Fruit fly (Drosophila melanogaster) whole organism, wandering third instar larva: Measurements from ENCODE around the gene Kyat.

Experiments
- Abd-B ChIP-seq: fragments of >200 bp; optimal IDR thresholded peaks from 2 replicates; lab custom pipeline; 2017; ENCODE audit warnings: missing biosample characterization, missing genetic modification characterization
- CG32264 ChIP-seq: fragments of 200-800 bp; sonication (Bioruptor generic); optimal IDR thresholded peaks from 2 replicates; lab custom pipeline; 2016; ENCODE audit warnings: missing biosample characterization, missing genetic modification characterization
- CrebA ChIP-seq: fragments of 200-800 bp; sonication (Bioruptor generic); optimal IDR thresholded peaks from 2 replicates; lab custom pipeline; 2016; ENCODE audit warnings: missing biosample characterization, mild to moderate bottlenecking, missing genetic modification characterization, borderline replicate concordance
- Dfd ChIP-seq: fragments of >200 bp; optimal IDR thresholded peaks from 2 replicates; lab custom pipeline; 2017; ENCODE audit warnings: missing biosample characterization, missing genetic modification characterization
- Dif ChIP-seq: fragments of 200-275, 200-300 bp; sonication (Bioruptor generic); optimal IDR thresholded peaks from 2 replicates; lab custom pipeline; 2018; ENCODE audit warnings: missing biosample characterization, missing genetic modification characterization; ENCODE audit not compliant: partially characterized antibody
- GATAd ChIP-seq: sonication (Bioruptor generic); optimal IDR thresholded peaks from 2 replicates; lab custom pipeline; 2016; ENCODE audit warnings: missing biosample characterization, missing genetic modification characterization
- HLH106 ChIP-seq: fragments of 200-800 bp; optimal IDR thresholded peaks from 3 replicates; lab custom pipeline; 2019; ENCODE audit warnings: missing biosample characterization, mild to moderate bottlenecking, missing genetic modification characterization, moderate library complexity
- Hnf4 ChIP-seq: fragments of 200-800 bp; sonication (Bioruptor generic); optimal IDR thresholded peaks from 2 replicates; lab custom pipeline; 2016; ENCODE audit warnings: missing biosample characterization, mild to moderate bottlenecking, missing genetic modification characterization
- Hr78 ChIP-seq: fragments of >200 bp; optimal IDR thresholded peaks from 2 replicates; lab custom pipeline; 2017; ENCODE audit warnings: missing biosample characterization, missing genetic modification characterization
- Jra ChIP-seq: sonication (Bioruptor generic); optimal IDR thresholded peaks from 2 replicates; lab custom pipeline; 2016; ENCODE audit warnings: missing biosample characterization, missing genetic modification characterization
- Mio ChIP-seq: sonication (Bioruptor generic); optimal IDR thresholded peaks from 2 replicates; lab custom pipeline; 2016; ENCODE audit warnings: missing biosample characterization, missing genetic modification characterization
- Myc ChIP-seq: fragments of >200 bp; optimal IDR thresholded peaks from 2 replicates; lab custom pipeline; 2017
- N ChIP-seq: fragments of >200 bp; optimal IDR thresholded peaks from 2 replicates; lab custom pipeline; 2018; ENCODE audit warnings: missing biosample characterization, missing external identifiers, missing genetic modification characterization
- OdsH ChIP-seq: fragments of 200-800 bp; sonication (Bioruptor generic); optimal IDR thresholded peaks from 2 replicates; lab custom pipeline; 2016; ENCODE audit warnings: missing biosample characterization, mild to moderate bottlenecking, missing genetic modification characterization
- Rel ChIP-seq, 2 experiments: fragments of 200-800 bp; sonication (Bioruptor generic) in 1 of 2; optimal IDR thresholded peaks; 2 replicates in 1 of 2; 3 replicates in 1 of 2; lab custom pipeline; 2016 to 2019; ENCODE audit warnings: mild to moderate bottlenecking in 2 of 2, missing biosample characterization in 2 of 2, missing genetic modification characterization in 2 of 2, moderate library complexity in 1 of 2
- Sp1 ChIP-seq: fragments of 200-800 bp; sonication (Bioruptor generic); optimal IDR thresholded peaks from 3 replicates; lab custom pipeline; 2019; ENCODE audit warnings: missing biosample characterization, mild to moderate bottlenecking, missing genetic modification characterization, moderate library complexity
- Vsx2 ChIP-seq: fragments of 200-300, 225-300 bp; sonication (Bioruptor generic); optimal IDR thresholded peaks from 2 replicates; lab custom pipeline; 2018; ENCODE audit warnings: missing biosample characterization, missing genetic modification characterization; ENCODE audit not compliant: partially characterized antibody
- br ChIP-seq: fragments of 200-800 bp; sonication (Bioruptor generic); optimal IDR thresholded peaks from 2 replicates; lab custom pipeline; 2016; ENCODE audit warnings: missing biosample characterization, missing genetic modification characterization
- brk ChIP-seq: fragments of 200-800 bp; sonication (Bioruptor generic); optimal IDR thresholded peaks from 2 replicates; lab custom pipeline; 2016; ENCODE audit warnings: missing biosample characterization, mild to moderate bottlenecking, missing genetic modification characterization
- dl ChIP-seq, 2 experiments: fragments of 175-275, 200-275 bp in 1 of 2; fragments of 200-275 bp in 1 of 2; sonication (Bioruptor generic); optimal IDR thresholded peaks; lab custom pipeline; 2018; ENCODE audit warnings: mild to moderate bottlenecking in 2 of 2, missing biosample characterization in 2 of 2, missing genetic modification characterization in 2 of 2, moderate library complexity in 2 of 2; ENCODE audit not compliant: partially characterized antibody in 2 of 2, insufficient read depth in 1 of 2
- dmrt93B ChIP-seq: fragments of 200-800 bp; sonication (Bioruptor generic); optimal IDR thresholded peaks from 2 replicates; lab custom pipeline; 2018; ENCODE audit warnings: missing biosample characterization, mild to moderate bottlenecking, missing genetic modification characterization
- dsf ChIP-seq: sonication (Bioruptor generic); optimal IDR thresholded peaks from 2 replicates; lab custom pipeline; 2016; ENCODE audit warnings: missing biosample characterization, missing genetic modification characterization, borderline replicate concordance
- ey ChIP-seq: fragments of 200-800 bp; sonication (Bioruptor generic); optimal IDR thresholded peaks from 2 replicates; lab custom pipeline; 2016; ENCODE audit warnings: missing biosample characterization, missing genetic modification characterization
- foxo ChIP-seq, 2 experiments: fragments of 200-800 bp; sonication (Bioruptor generic); optimal IDR thresholded peaks; 2 replicates in 1 of 2; 3 replicates in 1 of 2; lab custom pipeline; 2016 to 2017; ENCODE audit warnings: missing biosample characterization in 2 of 2, missing genetic modification characterization in 2 of 2
- fru ChIP-seq: fragments of 200-800 bp; sonication (Bioruptor generic); optimal IDR thresholded peaks from 3 replicates; lab custom pipeline; 2016; ENCODE audit warnings: missing biosample characterization, mild to moderate bottlenecking, missing genetic modification characterization
- jim ChIP-seq: fragments of 175-275, 200-325 bp; sonication (Bioruptor generic); optimal IDR thresholded peaks from 2 replicates; lab custom pipeline; 2016; ENCODE audit warnings: missing biosample characterization, mild to moderate bottlenecking, missing genetic modification characterization
- lola ChIP-seq: fragments of >200 bp; optimal IDR thresholded peaks from 2 replicates; lab custom pipeline; 2017; ENCODE audit warnings: missing biosample characterization, missing genetic modification characterization
- psq ChIP-seq: fragments of 200-800 bp; sonication (Bioruptor generic); optimal IDR thresholded peaks from 3 replicates; lab custom pipeline; 2017; ENCODE audit warnings: missing biosample characterization, mild to moderate bottlenecking, missing genetic modification characterization, moderate library complexity
- rgr ChIP-seq: fragments of 200-800 bp; sonication (Bioruptor generic); optimal IDR thresholded peaks from 3 replicates; lab custom pipeline; 2016; ENCODE audit warnings: missing biosample characterization, mild to moderate bottlenecking, missing genetic modification characterization
- sage ChIP-seq: fragments of 200-800 bp; sonication (Bioruptor generic); optimal IDR thresholded peaks from 2 replicates; lab custom pipeline; 2016; ENCODE audit warnings: missing biosample characterization, mild to moderate bottlenecking, missing genetic modification characterization
- sv ChIP-seq: fragments of 200-800 bp; sonication (Bioruptor generic); optimal IDR thresholded peaks from 3 replicates; lab custom pipeline; 2016; ENCODE audit warnings: missing biosample characterization, missing genetic modification characterization
- tai ChIP-seq: sonication (Bioruptor generic); optimal IDR thresholded peaks from 2 replicates; lab custom pipeline; 2016; ENCODE audit warnings: missing biosample characterization, missing genetic modification characterization
- usp ChIP-seq: fragments of >200 bp; optimal IDR thresholded peaks from 2 replicates; lab custom pipeline; 2017; ENCODE audit warnings: missing biosample characterization, missing genetic modification characterization
- woc ChIP-seq: sonication (Bioruptor generic); optimal IDR thresholded peaks from 2 replicates; lab custom pipeline; 2016; ENCODE audit warnings: missing biosample characterization, mild to moderate bottlenecking, missing genetic modification characterization

Gene Kyat

DNA sequence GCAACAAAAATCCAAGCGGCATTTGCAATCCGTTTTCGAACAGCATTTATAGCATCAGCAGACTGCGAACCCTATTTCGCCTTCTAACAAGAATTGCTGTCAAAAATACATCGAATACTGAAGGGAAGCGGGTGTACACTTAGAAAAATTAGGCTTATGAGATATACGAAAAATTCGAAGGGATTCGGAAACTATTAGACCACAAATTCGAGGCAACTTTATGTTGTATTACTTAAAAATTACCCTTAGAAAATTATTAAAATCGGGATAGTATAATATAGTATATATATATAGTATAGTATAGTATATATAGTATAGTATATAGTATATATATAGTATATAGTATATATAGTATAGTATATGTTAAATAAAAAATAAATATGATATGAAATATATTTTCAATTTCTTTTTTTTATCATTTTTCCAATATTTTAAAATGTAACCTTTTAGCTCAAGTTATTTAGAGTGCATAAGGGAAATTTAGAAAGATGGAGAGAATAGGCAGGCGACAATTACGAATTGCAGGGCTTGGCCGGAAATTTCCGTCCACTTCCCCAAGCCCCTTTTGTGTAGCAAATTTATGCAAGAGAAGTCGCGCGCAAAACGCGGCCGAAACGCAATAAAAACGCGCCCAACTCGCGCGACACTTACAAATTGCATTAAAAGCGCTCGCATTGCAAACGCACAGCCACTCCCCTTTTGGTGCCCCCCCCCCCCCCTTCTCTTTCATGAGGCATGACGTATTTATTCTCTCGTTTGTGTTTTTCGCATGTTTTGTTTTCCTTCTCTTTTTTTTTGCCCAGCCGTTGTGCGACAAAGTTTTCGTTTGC lies 8.7 kb upstream of the Kyat start:
- TF ChIP-seq HLH106 (no peak), usp (GFP tag; lab: Kevin White, UChicago) (no peak), GATAd (GFP tag; lab: Kevin White, UChicago) (no peak), tai (GFP tag; lab: Kevin White, UChicago) (no peak), Hnf4 (no peak)

DNA sequence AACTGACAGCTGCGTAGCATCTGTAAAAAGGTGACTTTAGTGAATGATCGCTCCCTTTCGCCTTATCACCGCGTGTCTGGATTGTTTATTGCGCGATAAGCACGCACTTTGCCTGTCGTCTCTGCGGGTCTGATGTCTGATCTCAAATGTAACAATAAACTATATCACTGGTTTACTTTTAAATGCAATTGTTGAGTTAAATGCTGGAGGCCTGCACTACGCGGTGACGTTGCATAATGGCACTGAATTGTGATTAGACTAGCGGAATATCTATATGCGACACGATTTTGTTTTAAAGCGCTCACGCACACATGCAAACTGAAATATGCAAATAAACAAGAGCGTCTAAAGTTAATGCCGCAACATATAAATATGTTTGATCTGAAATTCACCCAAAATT lies 493 bp downstream of the Kyat start:
- TF ChIP-seq Sp1 (GFP tag; lab: Kevin White, UChicago), result no peak
- no peak for TF ChIP-seq brk (GFP tag; lab: Kevin White, UChicago)
- TF ChIP-seq Abd-B, result no peak
- no peak for TF ChIP-seq fru
- TF ChIP-seq, all 38 proteins: peak for 0

DNA sequence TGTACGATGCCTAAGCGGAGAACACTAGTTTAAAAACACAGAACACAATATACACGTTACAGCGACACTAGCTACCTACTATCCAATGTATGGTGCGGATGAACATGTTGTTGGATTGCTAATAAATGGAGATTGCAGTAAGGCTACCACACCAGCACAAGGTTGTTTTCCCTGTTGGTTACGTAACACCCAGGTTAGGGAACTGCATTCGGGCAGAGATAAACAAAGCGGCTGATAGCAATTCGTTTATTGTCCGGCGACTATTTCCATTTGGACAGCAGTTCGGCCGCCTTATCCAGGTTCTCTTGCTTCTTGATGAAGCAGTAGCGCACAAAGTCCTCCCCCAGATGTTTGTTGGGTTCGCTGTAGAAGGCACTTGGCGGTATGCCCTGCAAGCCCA lies 2.1 kb downstream of the Kyat start:
- no peak for TF ChIP-seq Hnf4
- TF ChIP-seq Mio (GFP tag; lab: Kevin White, UChicago), result no peak

DNA sequence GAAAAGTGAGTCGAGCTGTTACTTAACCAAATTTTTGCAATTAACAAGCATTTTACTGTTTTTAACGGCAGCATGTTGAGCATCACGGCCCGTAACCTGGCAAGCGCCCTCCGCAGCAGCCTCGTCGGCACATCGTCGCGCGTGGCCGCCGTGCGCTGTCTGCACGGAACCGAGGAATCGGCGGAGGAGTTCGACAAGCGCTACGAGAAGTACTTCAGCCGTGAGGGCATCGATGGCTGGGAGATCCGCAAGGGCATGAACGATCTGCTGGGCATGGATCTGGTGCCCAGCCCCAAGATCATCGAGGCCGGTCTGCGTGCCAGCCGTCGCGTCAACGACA lies 2.7 kb downstream of the Kyat start:
- TF ChIP-seq dmrt93B (GFP tag; lab: Kevin White, UChicago) (no peak), Hnf4 (no peak), Dif (GFP tag; lab: Kevin White, UChicago) (no peak), Rel (GFP tag; optimal IDR thresholded peaks at IDR 0.05; lab: Kevin White, UChicago) (no peak), Rel (tag; optimal IDR thresholded peaks at IDR 0.05; lab: Kevin White, UChicago) (no peak), Hr78 (GFP tag; lab: Kevin White, UChicago) (no peak), dl (GFP tag; optimal IDR thresholded peaks at IDR 0.05; lab: Kevin White, UChicago; ENCODE audit: insufficient read depth in 1 of 2, partially characterized antibody in 2 of 2) (no peak), Vsx2 (GFP tag; lab: Kevin White, UChicago) (no peak), HLH106 (no peak), jim (GFP tag; lab: Kevin White, UChicago) (no peak), Myc (lab: Kevin White, UChicago) (no peak), Sp1 (GFP tag; lab: Kevin White, UChicago) (no peak), Jra (GFP tag; lab: Kevin White, UChicago) (no peak), Abd-B (no peak), OdsH (GFP tag; lab: Kevin White, UChicago) (no peak), sv (GFP tag; lab: Kevin White, UChicago) (no peak), CG32264 (GFP tag; lab: Kevin White, UChicago) (no peak), Dfd (no peak), lola (no peak)
- TF ChIP-seq, all 38 proteins: peak for 0

DNA sequence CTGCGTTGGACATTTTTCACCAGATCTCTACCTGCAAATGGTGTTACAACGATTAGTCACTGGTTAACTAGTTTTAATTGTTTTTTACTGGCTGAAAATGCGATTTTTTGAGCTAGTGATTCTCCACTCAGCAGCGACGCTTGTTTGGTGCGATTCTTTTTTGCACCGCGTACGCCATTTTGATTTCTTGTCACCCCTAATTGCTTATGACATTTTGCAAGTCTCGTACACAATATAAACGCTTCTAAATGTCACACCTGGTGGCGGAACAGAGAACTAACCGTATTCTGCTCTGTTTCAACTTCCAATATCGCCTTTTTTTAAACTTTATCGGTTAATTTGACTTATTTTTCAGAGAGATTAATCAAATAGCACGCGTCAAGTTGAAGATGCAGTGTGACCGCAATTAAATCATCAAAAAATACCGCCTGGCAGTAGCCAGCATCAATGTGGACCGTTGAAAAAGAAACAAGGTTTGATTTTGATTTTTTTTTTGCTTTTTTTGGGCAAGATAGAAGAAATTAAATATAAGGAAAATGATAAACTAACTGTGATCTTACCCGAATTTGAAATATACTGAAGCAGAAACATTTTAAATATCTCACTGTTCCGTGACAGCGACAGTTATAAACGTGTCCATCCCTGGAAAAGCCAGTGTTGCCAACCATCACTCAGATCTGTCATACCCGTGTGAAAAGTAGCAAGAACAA lies 3.2 kb downstream of the Kyat start, which contains the start of the genes COX5A and glo:
Gene COX5A (plus strand): TSS at position 430 of the 710 bp plus-strand sequence.
Gene glo (minus strand): TSS at position 491 of the 710 bp plus-strand sequence.
- TF ChIP-seq jim (GFP tag; lab: Kevin White, UChicago) (peak; percentile 24), Hr78 (GFP tag; lab: Kevin White, UChicago) (no peak), ey (GFP tag; lab: Kevin White, UChicago) (peak; percentile 75), usp (GFP tag; lab: Kevin White, UChicago) (no peak), lola (no peak), Vsx2 (GFP tag; lab: Kevin White, UChicago) (no peak), Jra (GFP tag; lab: Kevin White, UChicago) (peak; percentile 61), HLH106 (peak; percentile 57), CrebA (no peak), sv (GFP tag; lab: Kevin White, UChicago) (peak; percentile 76), Hnf4 (peak; percentile 86), fru (peak; percentile 62), Dfd (no peak), Abd-B (no peak), foxo (GFP tag; optimal IDR thresholded peaks at IDR 0.05; lab: Kevin White, UChicago) (peak in 1 of 2 experiments; percentile 80), dsf (peak; percentile 41), sage (GFP tag; lab: Kevin White, UChicago) (no peak), dl (GFP tag; optimal IDR thresholded peaks at IDR 0.05; lab: Kevin White, UChicago; ENCODE audit: insufficient read depth in 1 of 2, partially characterized antibody in 2 of 2) (no peak), OdsH (GFP tag; lab: Kevin White, UChicago) (peak; percentile 41), tai (GFP tag; lab: Kevin White, UChicago) (no peak), Mio (GFP tag; lab: Kevin White, UChicago) (no peak), dmrt93B (GFP tag; lab: Kevin White, UChicago) (no peak), Sp1 (GFP tag; lab: Kevin White, UChicago) (peak; percentile 47), N (GFP tag; lab: Kevin White, UChicago) (no peak), rgr (GFP tag; lab: Kevin White, UChicago) (peak; percentile 74), GATAd (GFP tag; lab: Kevin White, UChicago) (no peak), Dif (GFP tag; lab: Kevin White, UChicago) (no peak), CG32264 (GFP tag; lab: Kevin White, UChicago) (peak; percentile 20), Rel (GFP tag; optimal IDR thresholded peaks at IDR 0.05; lab: Kevin White, UChicago) (no peak), Rel (tag; optimal IDR thresholded peaks at IDR 0.05; lab: Kevin White, UChicago) (no peak), br (GFP tag; lab: Kevin White, UChicago) (peak; percentile 53), woc (GFP tag; lab: Kevin White, UChicago) (peak; percentile 81), brk (GFP tag; lab: Kevin White, UChicago) (peak; percentile 57), psq (peak; percentile 43)
